Fruit fly (Drosophila melanogaster): ENCODE measurements around the gene Dcr-1.

Dcr-1 gene

DNA sequence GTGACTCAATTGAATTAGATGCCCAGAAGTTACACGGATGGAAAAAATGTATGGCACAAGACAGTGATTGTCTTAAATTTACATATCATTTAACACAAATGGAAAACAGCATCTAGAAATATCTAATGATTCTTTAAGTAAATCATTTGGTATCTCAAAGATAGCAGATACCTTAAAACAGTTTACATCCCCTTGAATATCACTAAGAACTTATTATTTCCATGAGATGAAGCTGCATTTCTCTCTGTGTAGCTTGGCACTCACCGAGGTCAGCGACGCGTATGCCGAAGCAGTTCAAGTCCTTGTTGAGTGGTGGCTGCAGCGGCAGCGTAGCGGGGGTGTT is 21.3 kb downstream of the Dcr-1 start (continued):
- TF ChIP-seq jigr1 (GFP tag; IDR thresholded peaks at IDR 0.05) (no peak), CG10321 (GFP tag; IDR thresholded peaks at IDR 0.05) (no peak), hth (optimal IDR thresholded peaks at IDR 0.05) (no peak), sd (tag; optimal IDR thresholded peaks at IDR 0.05) (no peak), CG14667 (GFP tag; IDR thresholded peaks at IDR 0.05) (no peak), CG3065 (GFP tag; optimal IDR thresholded peaks at IDR 0.05) (no peak), dmrt99B (tag; optimal IDR thresholded peaks at IDR 0.05) (peak; percentile 65), CG14860 (GFP tag; IDR thresholded peaks at IDR 0.05; ENCODE audit: partially characterized antibody) (no peak), CTCF (GFP tag; optimal IDR thresholded peaks at IDR 0.05) (no peak), CG9215 (GFP tag; IDR thresholded peaks at IDR 0.05) (no peak), so (GFP tag; IDR thresholded peaks at IDR 0.05) (no peak), CG1529 (GFP tag; optimal IDR thresholded peaks at IDR 0.05) (no peak), amos (GFP tag; IDR thresholded peaks at IDR 0.05; ENCODE audit: partially characterized antibody) (no peak), pnt (GFP tag; optimal IDR thresholded peaks at IDR 0.05) (peak; percentile 27), CrebB (tag; optimal IDR thresholded peaks at IDR 0.05) (no peak), CG6765 (GFP tag; optimal IDR thresholded peaks at IDR 0.05) (no peak), pzg (GFP tag; optimal IDR thresholded peaks at IDR 0.05) (no peak), CG6272 (GFP tag; IDR thresholded peaks at IDR 0.05) (no peak), CG17328 (GFP tag; IDR thresholded peaks at IDR 0.05) (no peak; the same call in 1 of the 2 replicates), ems (GFP tag; optimal IDR thresholded peaks at IDR 0.05) (no peak), Myb (GFP tag; optimal IDR thresholded peaks at IDR 0.05) (no peak), CG2889 (GFP tag; IDR thresholded peaks at IDR 0.05) (no peak), CG8089 (GFP tag; optimal IDR thresholded peaks at IDR 0.05) (no peak), gro (GFP tag; optimal IDR thresholded peaks at IDR 0.05) (no peak), Dad (GFP tag; optimal IDR thresholded peaks at IDR 0.05) (no peak), CG9797 (GFP tag; optimal IDR thresholded peaks at IDR 0.05) (no peak), Stat92E (GFP tag; optimal IDR thresholded peaks at IDR 0.05) (no peak), CG6854 (GFP tag; optimal IDR thresholded peaks at IDR 0.05) (no peak), sim (GFP tag; IDR thresholded peaks at IDR 0.05) (no peak), fru (optimal IDR thresholded peaks at IDR 0.05) (no peak), CG13775 (GFP tag; optimal IDR thresholded peaks at IDR 0.05) (no peak), CG10431 (GFP tag; optimal IDR thresholded peaks at IDR 0.05) (no peak), twi (tag; optimal IDR thresholded peaks at IDR 0.05) (no peak), phol (tag; optimal IDR thresholded peaks at IDR 0.05) (peak; percentile 50), az2 (GFP tag; optimal IDR thresholded peaks at IDR 0.05) (no peak), da (GFP tag; optimal IDR thresholded peaks at IDR 0.05) (no peak), Poxn (GFP tag; IDR thresholded peaks at IDR 0.05) (no peak), MBD-R2 (GFP tag; IDR thresholded peaks at IDR 0.05) (no peak; the same call in 1 of the 2 replicates), CG13123 (GFP tag; optimal IDR thresholded peaks at IDR 0.05) (no peak), Hsf (GFP tag; optimal IDR thresholded peaks at IDR 0.05) (peak; percentile 12), Bteb2 (GFP tag; optimal IDR thresholded peaks at IDR 0.05) (no peak), ro (GFP tag; IDR thresholded peaks at IDR 0.05) (no peak), pita (GFP tag; optimal IDR thresholded peaks at IDR 0.05) (no peak), Antp (GFP tag; optimal IDR thresholded peaks at IDR 0.05) (no peak), MTF-1 (GFP tag; optimal IDR thresholded peaks at IDR 0.05; ENCODE audit: borderline replicate concordance) (no peak), Hmx (GFP tag; optimal IDR thresholded peaks at IDR 0.05) (no peak), dati (GFP tag; IDR thresholded peaks at IDR 0.05) (no peak), her (GFP tag; optimal IDR thresholded peaks at IDR 0.05) (no peak), CG5953 (GFP tag; IDR thresholded peaks at IDR 0.05) (no peak), CG15696 (tag; optimal IDR thresholded peaks at IDR 0.05) (peak; percentile 46), stwl (tag; optimal IDR thresholded peaks at IDR 0.05) (no peak), ase (GFP tag; IDR thresholded peaks at IDR 0.05) (no peak), slou (GFP tag; optimal IDR thresholded peaks at IDR 0.05) (no peak), CG42726 (GFP tag; IDR thresholded peaks at IDR 0.05; ENCODE audit: partially characterized antibody) (no peak), CG4730 (GFP tag; IDR thresholded peaks at IDR 0.05) (no peak)
